Worm (Caenorhabditis elegans) whole organism, L4 larva: ENCODE measurements around the gene pqn-22.
A peak's percentile ranks its signal among the peaks of the same experiment; 100 is the strongest.

Experiments
- F37D6.2 ChIP-seq: sonication (generic microtip); optimal IDR thresholded peaks from 2 replicates; lab custom pipeline; 2016; ENCODE audit warnings: mild to moderate bottlenecking, missing genetic modification characterization, missing compliant biosample characterization
- dpl-1 ChIP-seq: fragments of 150-350 bp; optimal IDR thresholded peaks from 2 replicates; lab custom pipeline; 2014; ENCODE audit warnings: missing biosample characterization, missing genetic modification reagents, missing genetic modification characterization
- dve-1 ChIP-seq: sonication (generic microtip); optimal IDR thresholded peaks from 2 replicates; lab custom pipeline; 2017; ENCODE audit warnings: antibody characterized with exemption, mild to moderate bottlenecking, missing genetic modification characterization, missing compliant biosample characterization; ENCODE audit not compliant: insufficient read depth
- fkh-10 ChIP-seq: fragments of 150-350 bp; optimal IDR thresholded peaks from 2 replicates; lab custom pipeline; 2014; ENCODE audit warnings: missing biosample characterization, missing genetic modification reagents, missing genetic modification characterization
- mep-1 ChIP-seq: fragments of 150-350 bp; sonication (generic microtip); optimal IDR thresholded peaks from 3 replicates; lab custom pipeline; 2014; ENCODE audit warnings: missing biosample characterization, missing genetic modification characterization
- nhr-237 ChIP-seq: sonication (generic microtip); optimal IDR thresholded peaks from 2 replicates; lab custom pipeline; 2017; ENCODE audit warnings: missing biosample characterization, missing genetic modification characterization

ce11 chrIV:6053436-6053835 lies 20.0 kb upstream of the pqn-22 start:
- no peak for TF ChIP-seq fkh-10
- no peak for TF ChIP-seq dpl-1 (GFP tag; lab: Kevin White, UChicago)
- no peak for TF ChIP-seq nhr-237 (tag; lab: Kevin White, UChicago)
- TF ChIP-seq dve-1 = peak; percentile 9
- no peak for TF ChIP-seq F37D6.2
- no peak for TF ChIP-seq mep-1
